Fruit fly (Drosophila melanogaster) S2 (cell line): ENCODE results near the gene EMC5.

Experiments used
- CG8478 ChIP-seq: fragments of >200 bp; optimal IDR thresholded peaks from 2 replicates; lab custom pipeline; 2018
- CTCF ChIP-seq, 2 experiments: fragments of >200 bp; optimal IDR thresholded peaks; 2 replicates each; lab custom pipeline; 2018

EMC5 gene

DNA sequence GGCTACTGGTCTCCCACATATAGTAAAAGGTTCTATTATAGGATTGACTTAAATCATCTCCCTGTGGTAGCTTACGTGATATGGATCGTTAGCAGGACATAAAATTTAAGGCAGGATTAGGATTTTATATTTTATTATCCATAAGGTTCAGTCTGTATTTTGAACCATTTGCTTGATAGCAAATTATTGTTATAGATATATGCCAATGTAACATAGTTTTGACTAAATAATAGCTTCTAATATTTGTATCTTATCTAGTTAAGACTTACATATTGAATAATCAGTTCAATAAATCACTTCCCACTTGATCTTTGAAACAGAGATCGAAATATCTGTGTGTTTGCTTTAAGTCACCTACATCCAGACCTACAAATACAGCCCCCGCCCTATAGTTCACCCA, 23.1 kb downstream of the EMC5 start, which contains the start of gene robl37BC:
TSS of gene robl37BC (plus strand) at position 301 of the 400 bp plus-strand sequence.
- TF ChIP-seq CG8478 (lab: Kevin White, UChicago) = no peak
- no peak for TF ChIP-seq CTCF (optimal IDR thresholded peaks at IDR 0.05; lab: Kevin White, UChicago)

DNA sequence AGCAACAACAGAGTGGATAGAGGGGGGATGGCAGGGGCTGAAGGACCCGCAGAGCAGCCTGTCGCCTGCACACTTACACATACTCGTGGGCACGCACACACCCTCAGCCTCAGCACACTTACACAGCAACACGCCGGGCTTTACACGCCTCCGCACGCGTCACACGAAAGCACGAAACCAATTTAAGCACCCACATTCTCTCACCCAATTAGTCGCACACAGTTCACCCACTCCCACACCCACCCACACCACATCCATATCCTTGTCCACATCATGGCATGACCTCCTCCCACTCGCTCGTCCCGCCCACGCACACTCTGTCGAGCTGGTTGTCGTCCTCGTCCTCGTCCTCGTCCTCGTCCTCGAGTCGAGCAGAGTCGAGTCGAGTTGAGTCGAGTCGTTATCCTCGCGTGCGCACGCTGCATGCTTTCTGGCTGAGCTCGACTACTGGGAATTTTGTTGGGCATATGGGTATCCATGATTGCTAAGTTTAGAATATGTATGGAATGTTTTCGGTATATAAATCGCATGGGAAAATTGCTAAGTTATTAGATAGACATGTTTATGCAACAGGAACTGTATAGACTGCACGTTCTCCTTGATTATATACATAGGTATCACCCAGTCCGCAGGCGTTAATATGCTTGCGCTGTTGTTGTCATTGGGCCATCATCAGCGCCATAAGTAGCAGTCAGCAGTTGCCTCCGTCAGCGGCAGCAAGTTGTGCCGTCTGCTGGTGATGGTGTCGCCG, 24.6 kb downstream of the EMC5 start:
- no peak for TF ChIP-seq CTCF (optimal IDR thresholded peaks at IDR 0.05; lab: Kevin White, UChicago)

DNA sequence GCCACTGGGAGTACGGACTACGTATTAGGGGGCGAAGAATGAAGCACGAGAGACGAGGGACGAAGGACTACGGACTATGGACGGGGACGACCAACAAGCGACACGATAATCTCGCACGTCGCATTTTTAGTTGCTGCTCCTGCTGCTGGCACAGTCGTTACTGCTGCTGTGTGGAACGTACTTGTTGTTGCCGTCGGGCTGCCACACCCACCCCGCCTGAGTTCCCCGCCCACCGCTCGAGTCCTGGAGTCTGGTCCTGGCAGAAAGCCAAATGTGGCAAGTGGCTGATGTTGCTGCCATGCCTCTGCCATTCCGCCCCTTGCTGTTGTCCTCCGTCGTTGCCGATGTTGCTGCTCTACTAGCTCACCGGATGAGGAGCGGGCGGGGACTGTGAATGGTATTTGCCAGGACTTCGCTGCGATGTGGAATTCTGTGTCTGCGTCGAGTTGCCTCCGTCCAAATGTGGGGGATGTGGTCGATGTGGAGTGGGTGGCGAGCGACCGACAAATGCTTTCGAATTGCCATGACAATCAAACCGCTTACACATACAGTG, 25.3 kb downstream of the EMC5 start:
- no peak for TF ChIP-seq CG8478 (lab: Kevin White, UChicago)
- TF ChIP-seq CTCF (optimal IDR thresholded peaks at IDR 0.05; lab: Kevin White, UChicago) = no peak

DNA sequence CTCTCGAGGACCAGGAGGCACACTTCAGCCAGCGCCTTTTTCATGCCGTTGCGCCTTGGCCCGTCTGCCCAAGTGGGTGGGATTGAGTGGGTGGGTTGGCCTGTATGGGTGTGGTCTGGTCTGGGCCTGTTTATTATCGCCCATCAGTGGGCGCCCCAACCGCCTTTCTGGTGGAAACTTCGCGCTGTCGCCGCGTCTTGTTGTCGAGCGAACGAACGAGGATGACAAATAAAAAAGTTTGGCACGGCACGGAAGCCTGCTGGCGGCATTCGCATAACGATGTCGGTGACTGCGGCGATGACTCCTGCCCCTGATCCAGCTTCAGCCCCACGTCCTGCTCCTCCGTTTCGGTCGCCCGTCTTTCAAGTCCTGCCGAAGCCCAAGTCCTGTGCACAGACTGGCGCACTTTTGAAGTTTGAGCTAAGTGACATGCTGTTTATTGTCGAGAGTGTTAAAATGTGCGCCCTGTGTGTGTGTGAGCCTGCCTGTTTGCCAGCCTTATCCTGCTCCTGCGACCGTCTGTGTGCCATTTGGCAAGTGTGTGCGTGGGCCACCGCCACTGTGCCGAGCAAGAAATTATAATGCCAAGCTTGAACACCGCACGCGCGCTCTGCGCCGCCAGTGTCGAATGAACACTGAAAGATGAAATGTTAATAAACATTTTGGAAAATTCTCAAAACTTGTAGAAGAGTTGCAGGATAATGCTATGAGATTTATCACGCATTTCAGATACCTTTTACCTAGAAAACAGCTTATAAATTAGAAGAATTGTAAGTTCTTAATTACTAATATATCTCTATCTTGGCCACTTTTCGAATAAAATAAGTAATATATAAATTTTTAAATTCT, 26.7 kb downstream of the EMC5 start:
- TF ChIP-seq CTCF (optimal IDR thresholded peaks at IDR 0.05; lab: Kevin White, UChicago) = no peak
- no peak for TF ChIP-seq CG8478 (lab: Kevin White, UChicago)

DNA sequence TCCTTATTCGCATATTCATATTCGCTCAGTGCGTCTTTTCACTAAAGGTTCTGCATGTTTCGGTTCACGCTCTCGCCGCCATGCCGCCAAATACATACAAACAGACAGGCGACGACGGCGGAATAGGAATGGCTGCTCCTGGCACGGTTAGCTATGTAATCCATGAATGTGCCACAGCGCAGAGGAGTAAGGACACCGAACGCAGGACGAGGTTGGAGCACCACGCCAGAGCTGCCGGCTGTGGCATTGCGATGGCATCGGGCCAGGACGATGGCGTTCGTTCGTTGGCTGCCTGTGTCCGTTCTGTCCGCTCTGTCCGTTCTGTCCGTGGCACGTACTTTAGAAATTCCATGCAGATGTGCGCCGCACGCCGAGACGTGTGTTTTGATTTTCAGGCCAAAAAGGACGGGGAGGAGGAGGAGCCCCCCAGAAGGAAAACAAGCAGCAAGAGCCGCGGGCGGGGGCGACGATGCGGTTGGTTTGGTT, 27.4 kb downstream of the EMC5 start:
- TF ChIP-seq CTCF (optimal IDR thresholded peaks at IDR 0.05; lab: Kevin White, UChicago) = no peak
- no peak for TF ChIP-seq CG8478 (lab: Kevin White, UChicago)

DNA sequence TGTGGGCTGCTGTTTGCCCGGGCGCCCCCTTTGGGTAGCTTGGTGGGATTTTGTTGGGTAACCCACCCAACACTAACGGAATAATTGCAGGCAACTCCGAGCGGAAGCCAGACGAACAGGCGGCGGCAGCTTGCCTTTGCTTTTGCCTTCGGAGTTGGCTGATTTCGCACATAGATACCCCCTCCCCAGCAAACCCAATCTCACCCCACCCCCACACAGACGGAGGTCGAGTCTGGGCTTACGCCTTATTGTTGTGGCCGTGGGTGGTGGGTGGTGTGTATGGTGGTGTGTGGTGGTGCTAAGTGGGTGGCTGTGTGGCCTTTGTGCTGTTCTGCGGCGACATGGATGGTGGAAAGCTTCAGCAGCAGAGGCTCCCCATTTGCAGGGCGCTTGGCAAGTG, 28.1 kb downstream of the EMC5 start:
- TF ChIP-seq CG8478 (lab: Kevin White, UChicago) (no peak), CTCF (optimal IDR thresholded peaks at IDR 0.05; lab: Kevin White, UChicago) (no peak)

DNA sequence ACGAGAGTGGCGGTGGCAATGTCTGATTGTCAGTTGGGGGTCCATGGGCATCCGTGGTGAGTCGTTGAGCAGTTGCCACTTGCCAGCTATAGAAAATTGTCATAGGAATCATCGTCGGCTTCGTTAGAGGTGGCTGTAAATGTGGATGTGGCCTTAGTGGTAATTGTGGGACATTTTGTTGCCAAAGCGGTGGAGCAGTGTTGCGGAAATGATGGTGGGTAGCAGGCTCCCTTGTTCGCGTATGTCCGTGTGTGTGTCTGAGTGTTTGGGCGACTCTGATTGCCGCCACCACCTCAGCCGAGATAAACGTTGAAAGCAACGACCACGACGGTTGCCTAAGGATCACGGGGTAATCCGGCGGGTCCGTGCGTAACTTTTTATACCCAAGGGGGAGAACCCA, 29.6 kb downstream of the EMC5 start:
- TF ChIP-seq CG8478 (lab: Kevin White, UChicago) = no peak

DNA sequence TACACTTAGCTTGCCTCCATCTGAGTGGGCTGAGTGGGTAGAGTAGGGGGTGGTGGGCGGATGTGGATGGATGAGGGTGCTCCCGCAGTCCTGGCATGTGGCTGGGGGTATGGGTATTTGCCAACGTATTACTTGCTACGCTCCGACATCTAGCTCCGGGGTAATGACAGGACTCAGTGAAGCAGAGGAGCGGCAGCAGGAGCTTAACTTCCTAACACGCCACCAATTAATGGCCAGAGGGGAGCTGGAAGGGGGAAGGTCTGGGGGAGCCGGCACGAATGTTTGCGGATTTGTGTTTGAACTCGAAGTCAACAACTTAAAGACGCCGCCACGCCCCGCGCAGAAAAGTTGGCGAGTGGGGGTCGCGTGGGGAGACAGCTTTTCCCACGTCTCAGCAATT, 30.8 kb downstream of the EMC5 start:
- TF ChIP-seq CTCF (optimal IDR thresholded peaks at IDR 0.05; lab: Kevin White, UChicago) (no peak), CG8478 (lab: Kevin White, UChicago) (no peak)

DNA sequence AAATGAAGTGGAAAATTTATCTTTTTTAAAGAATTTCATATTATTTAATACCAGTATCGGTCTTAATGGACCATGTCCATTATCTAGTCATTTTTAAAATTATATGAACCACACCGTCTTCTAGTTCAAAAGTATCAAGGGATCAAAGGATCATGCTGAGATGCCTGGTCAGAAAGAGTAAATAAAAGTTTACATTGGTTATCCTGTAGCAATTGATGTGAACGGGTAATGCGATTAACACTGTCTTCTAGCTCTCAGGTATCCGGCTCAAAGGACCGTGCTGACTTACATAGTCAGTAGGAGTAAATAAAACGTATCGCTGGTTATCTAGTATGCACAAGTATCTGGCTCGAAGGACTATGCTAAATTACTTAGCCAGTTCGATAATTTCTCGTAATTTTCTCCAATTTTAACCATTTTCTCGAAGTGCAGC, 31.7 kb downstream of the EMC5 start:
- TF ChIP-seq CG8478 (lab: Kevin White, UChicago) = no peak
- no peak for TF ChIP-seq CTCF (optimal IDR thresholded peaks at IDR 0.05; lab: Kevin White, UChicago)

DNA sequence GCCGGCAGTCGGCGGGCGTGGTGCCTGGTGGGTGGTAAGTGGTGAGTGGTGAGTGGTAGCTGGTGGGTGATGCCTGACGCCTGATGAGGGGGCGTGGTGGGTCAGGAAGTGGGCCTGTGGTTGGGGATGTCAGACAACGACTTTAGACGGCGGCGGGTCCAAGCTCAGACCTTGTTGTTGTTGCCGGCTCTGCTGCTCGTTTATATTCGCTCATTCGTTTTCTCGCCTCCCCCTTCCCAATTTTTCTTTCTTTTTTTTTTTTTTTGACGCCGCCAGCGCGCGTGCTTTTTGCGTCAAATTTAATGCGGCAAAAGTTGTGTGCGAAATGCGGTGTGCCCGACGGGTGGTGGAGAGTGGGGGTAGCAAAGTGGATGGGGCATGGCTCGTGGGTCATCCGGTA, 32.1 kb downstream of the EMC5 start:
- no peak for TF ChIP-seq CG8478 (lab: Kevin White, UChicago)
- TF ChIP-seq CTCF (optimal IDR thresholded peaks at IDR 0.05; lab: Kevin White, UChicago) = no peak

DNA sequence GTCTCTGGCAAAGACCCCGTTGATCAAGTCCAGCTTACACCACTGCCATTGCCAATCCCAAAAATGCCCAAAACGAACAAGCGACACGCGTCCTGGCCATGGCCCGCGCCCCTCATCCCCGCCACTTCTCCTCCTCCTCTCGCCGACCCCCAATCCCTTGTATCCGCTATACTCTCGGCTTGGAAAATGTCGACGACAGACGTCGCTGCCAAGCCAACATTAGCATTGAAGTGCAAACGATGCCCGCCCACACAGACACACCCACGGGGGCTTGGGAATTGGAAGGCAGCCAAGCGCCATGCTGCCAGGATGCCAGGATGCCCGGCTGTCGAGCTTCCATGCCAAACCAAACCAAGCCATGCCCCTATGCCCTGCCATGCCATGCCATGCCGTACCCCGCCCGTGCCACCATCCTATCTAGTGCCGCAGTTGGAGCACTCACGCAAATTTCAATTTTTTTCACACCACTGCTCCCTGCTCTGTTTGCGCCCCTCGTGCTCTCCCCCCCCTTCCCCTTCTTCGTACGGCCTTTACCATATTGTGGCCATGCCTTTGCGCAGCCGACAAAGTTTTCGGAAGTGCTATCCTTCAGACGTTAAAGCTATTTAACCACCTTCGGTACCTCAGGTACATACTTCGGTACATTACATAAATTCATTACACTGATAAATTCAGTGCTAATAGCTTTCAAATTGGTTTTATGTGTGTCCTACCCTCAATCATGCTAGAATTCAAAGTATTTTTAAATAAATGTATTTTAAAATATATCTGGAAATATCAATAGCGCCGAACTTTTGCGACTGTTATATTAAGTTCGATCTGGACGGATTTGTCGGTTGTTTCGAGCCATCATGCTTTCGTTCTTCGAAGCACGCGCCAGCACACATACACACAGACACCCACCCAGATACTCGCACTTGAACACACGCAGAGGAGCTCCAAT, 34.0 kb downstream of the EMC5 start:
- TF ChIP-seq CTCF (optimal IDR thresholded peaks at IDR 0.05; lab: Kevin White, UChicago) = no peak

DNA sequence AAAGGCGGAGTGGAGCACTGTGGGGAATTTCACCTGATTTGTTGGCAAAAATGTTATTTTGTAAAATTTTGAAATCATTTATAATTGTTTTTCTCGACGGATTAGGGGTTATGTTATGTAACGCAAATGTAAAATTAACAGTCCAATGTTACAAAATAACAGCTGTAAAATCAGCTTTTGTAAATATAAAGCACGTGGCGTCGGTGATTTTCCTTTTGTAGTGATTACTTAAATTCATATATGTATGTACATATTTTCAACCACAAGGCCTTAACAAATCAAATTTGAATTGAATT, 34.7 kb downstream of the EMC5 start, which contains the start of gene CG15172:
TSS of gene CG15172 (plus strand) at position 197 of the 296 bp plus-strand sequence.
- no peak for TF ChIP-seq CTCF (optimal IDR thresholded peaks at IDR 0.05; lab: Kevin White, UChicago)
- no peak for TF ChIP-seq CG8478 (lab: Kevin White, UChicago)

DNA sequence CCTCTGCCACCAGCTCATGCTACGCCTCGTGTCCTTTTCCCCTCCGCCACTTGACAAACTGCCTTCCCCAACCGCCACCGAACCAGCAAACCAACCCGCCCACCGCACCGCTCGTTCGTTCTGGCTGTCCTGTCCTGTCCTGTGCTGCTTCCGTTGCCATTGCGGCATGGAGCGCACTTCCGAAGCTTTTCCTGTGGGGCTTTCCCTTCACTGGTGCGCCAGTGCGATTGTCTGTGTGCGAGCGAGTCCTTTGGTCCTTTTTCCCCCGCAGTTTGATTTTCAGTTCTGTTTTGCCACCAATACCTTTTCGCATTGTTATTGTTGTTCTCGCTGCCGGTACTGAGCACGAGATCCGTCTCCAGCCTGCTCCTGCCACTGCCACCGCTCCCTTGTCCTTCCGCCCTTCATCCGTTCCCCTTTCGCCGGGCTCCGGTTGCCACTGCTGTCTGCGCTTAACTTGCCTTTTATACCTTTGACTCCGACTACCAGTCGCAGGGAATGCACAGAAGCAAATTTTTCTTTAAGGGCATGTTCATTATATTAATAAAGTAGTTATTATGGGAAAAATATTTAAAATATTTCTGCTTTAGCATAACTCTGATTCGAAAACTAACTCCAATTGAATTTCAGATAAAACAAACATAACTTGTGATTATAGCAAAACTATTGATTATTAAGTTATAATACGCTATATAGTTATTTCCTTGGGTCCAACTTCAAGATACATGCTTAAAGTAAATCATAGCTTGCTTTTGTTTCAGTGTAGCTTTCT, 36.7 kb downstream of the EMC5 start:
- TF ChIP-seq CTCF (optimal IDR thresholded peaks at IDR 0.05; lab: Kevin White, UChicago) = no peak
- TF ChIP-seq CG8478 (lab: Kevin White, UChicago) = no peak

DNA sequence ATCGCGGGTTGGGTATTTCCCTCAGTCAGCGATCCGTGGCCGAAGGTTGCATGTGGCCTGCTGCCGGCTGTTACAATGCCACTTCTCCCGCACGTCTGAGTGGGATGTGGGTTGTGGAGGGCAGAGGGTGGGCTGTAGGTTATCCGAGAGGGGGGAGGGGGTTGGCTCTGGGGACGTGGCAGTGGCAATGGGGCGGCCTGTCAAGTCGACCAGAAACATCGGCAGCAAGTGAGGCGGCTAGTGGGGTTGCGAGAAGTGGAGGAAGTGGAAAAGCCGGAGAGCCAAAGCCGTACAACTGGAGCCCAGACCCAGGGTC, 37.2 kb downstream of the EMC5 start:
- TF ChIP-seq CTCF (optimal IDR thresholded peaks at IDR 0.05; lab: Kevin White, UChicago) = no peak
- no peak for TF ChIP-seq CG8478 (lab: Kevin White, UChicago)
